Worm (Caenorhabditis elegans) whole organism, L1 larva: Measurements from ENCODE around the gene C18D4.4.

ENCODE experiments used
- alr-1 ChIP-seq: fragments of 200-800 bp; sonication (Bioruptor generic); optimal IDR thresholded peaks from 2 replicates; lab custom pipeline; 2018; ENCODE audit warnings: borderline replicate concordance, mild to moderate bottlenecking, missing genetic modification characterization, missing compliant biosample characterization
- aly-2 ChIP-seq: fragments of 150-350 bp; optimal IDR thresholded peaks from 2 replicates; lab custom pipeline; 2014; ENCODE audit warnings: missing biosample characterization, missing genetic modification characterization
- ceh-63 ChIP-seq: fragments of 200-800 bp; sonication (Bioruptor generic); optimal IDR thresholded peaks from 2 replicates; lab custom pipeline; 2018; ENCODE audit warnings: mild to moderate bottlenecking, missing genetic modification characterization, missing compliant biosample characterization
- ceh-8 ChIP-seq: fragments of 200-800 bp; sonication (Bioruptor generic); optimal IDR thresholded peaks from 2 replicates; lab custom pipeline; 2018; ENCODE audit warnings: mild to moderate bottlenecking, missing genetic modification characterization, moderate library complexity, missing compliant biosample characterization
- ces-1 ChIP-seq: fragments of 150-350 bp; optimal IDR thresholded peaks from 2 replicates; lab custom pipeline; 2014; ENCODE audit warnings: missing biosample characterization, missing genetic modification reagents, missing genetic modification characterization
- efl-1 ChIP-seq, 4 experiments: fragments of 150-350 bp; optimal IDR thresholded peaks in 3 of 4; peaks in 1 of 4; 1 replicate in 1 of 4; 2 replicates in 3 of 4; lab custom pipeline; 2014; ENCODE audit warnings: missing biosample characterization in 2 of 4, missing genetic modification characterization in 2 of 4, missing genetic modification reagents in 2 of 4
- efl-3 ChIP-seq: fragments of 200-800 bp; sonication (Bioruptor generic); optimal IDR thresholded peaks from 2 replicates; lab custom pipeline; 2018; ENCODE audit warnings: mild to moderate bottlenecking, missing genetic modification characterization, missing compliant biosample characterization
- fkh-8 ChIP-seq: sonication (generic microtip); optimal IDR thresholded peaks from 2 replicates; lab custom pipeline; 2016; ENCODE audit warnings: mild to moderate bottlenecking, missing genetic modification characterization, missing compliant biosample characterization
- grh-1 ChIP-seq: fragments of 200-800 bp; sonication (Bioruptor generic); IDR thresholded peaks from 2 replicates; pipeline ENCODE4 v1.3.6; 2022; ENCODE audit warnings: missing genetic modification reagents, missing genetic modification characterization, missing compliant biosample characterization
- hlh-4 ChIP-seq: sonication (generic microtip); optimal IDR thresholded peaks from 2 replicates; lab custom pipeline; 2016; ENCODE audit warnings: mild to moderate bottlenecking, missing genetic modification characterization, missing compliant biosample characterization
- lin-14 ChIP-seq: fragments of 200-800 bp; sonication (Bioruptor generic); optimal IDR thresholded peaks from 2 replicates; lab custom pipeline; 2018; ENCODE audit warnings: mild to moderate bottlenecking, missing genetic modification characterization, moderate library complexity, missing compliant biosample characterization
- lin-15B ChIP-seq: fragments of 150-350 bp; sonication (generic microtip); optimal IDR thresholded peaks from 3 replicates; lab custom pipeline; 2014; ENCODE audit warnings: missing biosample characterization, missing genetic modification characterization
- lir-3 ChIP-seq: sonication (generic microtip); optimal IDR thresholded peaks from 2 replicates; lab custom pipeline; 2016; ENCODE audit warnings: mild to moderate bottlenecking, missing genetic modification characterization, moderate library complexity, missing compliant biosample characterization; ENCODE audit not compliant: poor library complexity
- mep-1 ChIP-seq: fragments of 150-350 bp; optimal IDR thresholded peaks from 2 replicates; lab custom pipeline; 2014; ENCODE audit warnings: missing biosample characterization, missing genetic modification characterization
- nhr-11 ChIP-seq: fragments of 150-350 bp; optimal IDR thresholded peaks from 2 replicates; lab custom pipeline; 2014; ENCODE audit warnings: missing biosample characterization, missing genetic modification characterization
- nhr-20 ChIP-seq: sonication (generic microtip); optimal IDR thresholded peaks from 2 replicates; lab custom pipeline; 2016; ENCODE audit warnings: mild to moderate bottlenecking, missing genetic modification characterization, missing compliant biosample characterization
- nhr-47 ChIP-seq: sonication (generic microtip); optimal IDR thresholded peaks from 2 replicates; lab custom pipeline; 2016; ENCODE audit warnings: mild to moderate bottlenecking, missing genetic modification characterization, moderate library complexity, missing compliant biosample characterization
- nhr-85 ChIP-seq: sonication (generic microtip); peaks from one replicate; lab custom pipeline; 2016; ENCODE audit warnings: missing genetic modification characterization, inconsistent platforms, missing compliant biosample characterization
- nhr-90 ChIP-seq: sonication (generic microtip); optimal IDR thresholded peaks from 2 replicates; lab custom pipeline; 2016; ENCODE audit warnings: mild to moderate bottlenecking, missing genetic modification characterization, missing compliant biosample characterization; ENCODE audit not compliant: poor library complexity
- pax-3 ChIP-seq: fragments of 200-800 bp; sonication (Bioruptor generic); optimal IDR thresholded peaks from 2 replicates; lab custom pipeline; 2018; ENCODE audit warnings: mild to moderate bottlenecking, missing genetic modification characterization, moderate library complexity, missing compliant biosample characterization
- snpc-4 ChIP-seq: fragments of 150-350 bp; optimal IDR thresholded peaks from 2 replicates; lab custom pipeline; 2014; ENCODE audit warnings: missing biosample characterization, missing genetic modification characterization
- snu-23 ChIP-seq: sonication (generic microtip); optimal IDR thresholded peaks from 2 replicates; lab custom pipeline; 2016; ENCODE audit warnings: missing genetic modification characterization, missing compliant biosample characterization
- sox-4 ChIP-seq: sonication (generic microtip); optimal IDR thresholded peaks from 2 replicates; lab custom pipeline; 2016; ENCODE audit warnings: missing genetic modification characterization, missing compliant biosample characterization
- tlp-1 ChIP-seq: fragments of 150-350 bp; optimal IDR thresholded peaks from 2 replicates; lab custom pipeline; 2014; ENCODE audit warnings: missing biosample characterization, missing genetic modification characterization
- unc-130 ChIP-seq: fragments of 150-350 bp; optimal IDR thresholded peaks from 2 replicates; lab custom pipeline; 2017; ENCODE audit warnings: missing biosample characterization, missing genetic modification characterization, inconsistent platforms
- unc-98 ChIP-seq: fragments of 200-800 bp; sonication (Bioruptor generic); IDR thresholded peaks from 2 replicates; pipeline ENCODE4 v1.3.6; 2022; ENCODE audit warnings: missing genetic modification characterization, missing compliant biosample characterization
- vab-15 ChIP-seq: sonication (generic microtip); optimal IDR thresholded peaks from 2 replicates; lab custom pipeline; 2017; ENCODE audit warnings: missing genotype, mild to moderate bottlenecking, missing genetic modification characterization, missing compliant biosample characterization
- xbp-1 ChIP-seq: sonication (generic microtip); optimal IDR thresholded peaks from 2 replicates; lab custom pipeline; 2016; ENCODE audit warnings: missing genetic modification characterization, missing compliant biosample characterization
- zag-1 ChIP-seq: fragments of 150-350 bp; optimal IDR thresholded peaks from 2 replicates; lab custom pipeline; 2014; ENCODE audit warnings: missing biosample characterization, missing genetic modification characterization
- zip-4 ChIP-seq: fragments of 200-800 bp; sonication (Bioruptor generic); optimal IDR thresholded peaks from 2 replicates; lab custom pipeline; 2018; ENCODE audit warnings: mild to moderate bottlenecking, missing genetic modification characterization, moderate library complexity, missing compliant biosample characterization
- ztf-11 ChIP-seq, 2 experiments: sonication (generic microtip); optimal IDR thresholded peaks; 2 replicates each; lab custom pipeline; 2016 to 2017; ENCODE audit warnings: missing genetic modification characterization in 2 of 2, missing biosample characterization in 1 of 2, missing compliant biosample characterization in 1 of 2
- ztf-4 ChIP-seq: fragments of 150-350 bp; optimal IDR thresholded peaks from 2 replicates; lab custom pipeline; 2014; ENCODE audit warnings: missing biosample characterization, missing genetic modification characterization

Gene C18D4.4

DNA sequence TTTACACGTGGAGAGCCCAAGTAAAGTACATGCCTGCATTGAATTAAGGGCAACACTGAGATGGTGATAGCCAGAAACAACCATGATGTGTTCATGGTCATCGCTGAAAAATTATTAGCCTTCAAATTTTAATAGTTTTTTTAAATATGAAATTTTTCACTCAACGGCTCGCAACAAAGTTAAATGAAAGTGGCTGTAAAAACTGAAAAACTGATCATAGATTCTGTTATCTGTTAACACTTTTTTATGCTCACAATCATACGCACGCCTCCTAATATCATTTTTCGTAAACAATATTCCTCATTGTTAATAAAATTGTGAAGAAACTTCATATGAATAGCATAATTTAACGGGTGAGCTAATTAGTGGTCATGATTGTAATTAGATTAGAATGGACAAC lies at the start of gene C18D4.4:
C18D4.4 (minus strand) TSS at position 101 of the 400 bp plus-strand sequence.
- TF ChIP-seq lir-3 (tag; lab: Kevin White, UChicago), result no peak
- no peak for TF ChIP-seq tlp-1 (tag; lab: Kevin White, UChicago)
- TF ChIP-seq hlh-4 (tag; lab: Kevin White, UChicago), result no peak
- TF ChIP-seq lin-14 (GFP tag; lab: Kevin White, UChicago), result no peak
- no peak for TF ChIP-seq nhr-47 (tag; lab: Kevin White, UChicago)
- TF ChIP-seq pax-3 (tag; lab: Kevin White, UChicago), result no peak
- TF ChIP-seq ceh-8, result no peak
- TF ChIP-seq efl-3 (GFP tag; lab: Kevin White, UChicago), result no peak
- TF ChIP-seq, all 84 proteins: peak for 0

DNA sequence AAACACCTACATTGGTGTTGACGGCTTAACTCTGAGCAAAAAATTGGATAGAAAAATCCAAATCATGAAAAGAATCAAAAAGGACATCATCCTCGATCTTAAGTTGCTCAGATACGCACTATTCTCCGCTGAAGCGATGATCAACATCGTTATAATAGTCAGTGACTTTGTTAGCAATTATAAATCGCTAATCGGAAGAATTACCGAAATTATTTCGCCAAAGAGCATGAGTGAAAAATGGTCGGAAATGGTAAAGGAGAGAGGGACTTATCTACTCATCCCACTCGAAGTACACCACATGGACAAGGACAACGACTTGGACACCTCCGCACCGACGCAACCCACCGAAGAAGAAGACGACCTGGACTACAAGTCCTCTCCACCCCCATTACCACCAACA lies 48.7 kb upstream of the C18D4.4 start:
- no peak for TF ChIP-seq efl-1 (optimal IDR thresholded peaks at IDR 0.05; lab: Kevin White, UChicago)
- peak in 1 of 2 experiments; percentile 63 for TF ChIP-seq efl-1 (GFP tag; optimal IDR thresholded peaks at IDR 0.05 in 1 of 2; lab: Kevin White, UChicago)
- TF ChIP-seq lin-15B (tag; lab: Kevin White, UChicago), result no peak

DNA sequence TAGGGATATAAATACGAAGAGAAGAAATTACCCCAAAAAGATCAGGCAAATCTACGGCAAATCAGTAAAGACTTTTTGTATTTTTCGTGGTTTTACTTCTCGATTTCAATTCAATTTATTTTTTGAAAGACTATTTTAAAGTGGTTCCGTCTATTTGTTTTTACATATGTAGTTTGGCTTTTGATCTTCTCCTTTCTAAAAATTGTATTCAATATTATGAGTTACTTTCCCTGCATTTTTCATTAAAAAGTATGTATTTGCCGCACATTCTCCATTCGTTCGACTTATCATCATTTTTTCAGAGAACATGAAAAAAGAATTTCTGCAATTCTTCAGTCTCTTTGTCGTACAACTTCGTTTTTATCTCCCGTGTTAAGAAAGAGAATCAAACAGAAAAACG lies 35.5 kb upstream of the C18D4.4 start, which contains the start of gene C38D9.2:
C38D9.2 (plus strand) TSS at position 301 of the 400 bp plus-strand sequence.
- TF ChIP-seq fkh-8 (no peak), zip-4 (GFP tag; lab: Kevin White, UChicago) (no peak), efl-1 (optimal IDR thresholded peaks at IDR 0.05; lab: Kevin White, UChicago) (no peak), efl-1 (GFP tag; optimal IDR thresholded peaks at IDR 0.05 in 1 of 2; lab: Kevin White, UChicago) (no peak), nhr-11 (no peak), nhr-85 (tag; lab: Kevin White, UChicago) (no peak), zag-1 (no peak), lin-15B (tag; lab: Kevin White, UChicago) (no peak)

DNA sequence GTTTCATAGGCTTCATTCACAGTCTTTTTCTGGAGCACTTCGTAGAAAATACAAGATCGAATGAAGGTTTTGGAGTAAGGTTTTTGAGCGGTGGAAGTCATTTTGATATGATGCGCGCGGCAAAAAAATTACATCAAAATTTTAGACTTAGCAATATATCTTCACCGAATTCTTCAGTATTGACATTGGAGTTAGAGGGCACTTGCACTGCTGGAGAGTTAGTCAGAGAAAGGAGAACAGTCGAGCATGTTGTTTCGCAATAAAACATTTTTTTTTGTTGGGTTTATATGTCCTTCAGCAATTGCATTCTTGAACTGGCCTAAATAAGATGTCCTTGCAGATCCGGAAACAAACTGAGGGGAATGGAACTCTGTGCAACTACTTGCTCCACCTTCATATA lies 34.6 kb upstream of the C18D4.4 start, which contains the start of gene fbxa-171:
fbxa-171 (minus strand) TSS at position 101 of the 400 bp plus-strand sequence.
- no peak for TF ChIP-seq nhr-90
- TF ChIP-seq snpc-4 (tag; lab: Kevin White, UChicago), result no peak
- TF ChIP-seq efl-1 (optimal IDR thresholded peaks at IDR 0.05; lab: Kevin White, UChicago), result no peak
- TF ChIP-seq efl-1 (GFP tag; optimal IDR thresholded peaks at IDR 0.05 in 1 of 2; lab: Kevin White, UChicago), result peak in 1 of 2 experiments; percentile 7

DNA sequence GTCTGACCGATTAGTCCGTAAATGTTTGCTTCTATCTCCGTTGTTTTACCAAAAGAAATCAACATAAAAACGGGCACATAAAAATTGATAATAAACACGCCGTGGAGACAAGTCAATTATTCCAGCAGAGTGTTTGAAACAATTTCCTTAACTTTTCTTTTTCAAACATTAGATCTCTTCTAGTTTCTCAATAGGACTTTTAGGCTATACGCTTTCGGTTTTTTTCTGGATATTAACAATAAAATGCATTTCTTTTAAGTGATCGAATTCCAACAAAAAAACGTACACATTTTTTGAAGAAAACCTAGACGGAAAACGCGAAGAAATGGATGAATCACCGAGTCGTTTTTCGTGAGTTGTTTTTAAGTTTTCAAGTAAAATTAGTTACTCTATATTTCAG lies 27.6 kb upstream of the C18D4.4 start, which contains the start of gene fbxa-172:
fbxa-172 (plus strand) TSS at position 301 of the 400 bp plus-strand sequence.
- TF ChIP-seq lir-3 (tag; lab: Kevin White, UChicago), result no peak
- no peak for TF ChIP-seq ces-1 (GFP tag; lab: Kevin White, UChicago)

DNA sequence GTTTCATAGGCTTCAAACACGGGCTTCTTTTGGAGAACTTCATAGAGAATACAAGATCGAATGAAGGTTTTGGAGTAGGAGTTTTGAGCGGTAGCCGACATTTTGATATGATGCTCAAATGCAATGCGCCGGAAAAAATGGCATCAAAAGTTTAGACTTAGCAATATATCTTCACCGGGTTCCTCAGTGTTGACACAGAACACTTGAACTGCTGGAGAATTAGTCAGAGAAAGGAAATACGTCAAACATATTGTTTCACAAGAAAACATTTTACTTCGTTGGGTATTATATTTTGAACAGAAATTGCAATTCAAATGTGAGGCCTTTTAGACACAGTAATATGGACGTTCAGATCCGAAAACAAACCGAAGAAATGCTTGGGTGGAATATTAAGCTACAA lies 27.1 kb upstream of the C18D4.4 start, which contains the start of gene fbxa-174:
fbxa-174 (minus strand) TSS at position 101 of the 400 bp plus-strand sequence.
- TF ChIP-seq unc-98 (GFP tag; lab: Robert Waterston, UW) (no peak), nhr-20 (tag; lab: Kevin White, UChicago) (no peak), mep-1 (no peak), nhr-90 (no peak), vab-15 (tag; lab: Kevin White, UChicago) (no peak)

DNA sequence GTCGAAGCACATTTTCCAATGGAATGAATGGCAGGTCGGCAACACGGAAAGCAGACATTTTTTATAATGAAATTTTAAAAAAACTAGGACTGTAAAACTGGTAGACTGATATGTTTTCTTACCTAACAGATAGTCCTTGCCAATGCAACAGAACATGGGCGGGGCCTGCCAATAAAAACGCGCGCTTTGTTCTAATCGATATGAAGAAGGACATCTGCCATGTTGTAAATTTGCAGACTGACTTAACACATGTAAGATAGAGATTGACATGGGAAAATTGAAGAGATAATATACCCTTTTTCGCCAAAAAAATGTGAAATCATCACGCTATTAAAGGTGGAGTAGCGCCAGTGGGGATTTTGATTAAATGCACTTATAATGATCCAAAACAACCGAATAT lies 21.4 kb upstream of the C18D4.4 start, which contains the start of gene C38D9.8:
C38D9.8 (minus strand) TSS at position 101 of the 400 bp plus-strand sequence.
- TF ChIP-seq aly-2 (tag; lab: Kevin White, UChicago), result no peak
- no peak for TF ChIP-seq ceh-63 (GFP tag; lab: Kevin White, UChicago)
- TF ChIP-seq nhr-90, result no peak
- TF ChIP-seq mep-1, result no peak
- TF ChIP-seq sox-4, result no peak
- no peak for TF ChIP-seq ztf-4 (tag; lab: Kevin White, UChicago)
- no peak for TF ChIP-seq grh-1 (GFP tag; lab: Robert Waterston, UW)
- no peak for TF ChIP-seq nhr-20 (tag; lab: Kevin White, UChicago)
- TF ChIP-seq tlp-1 (tag; lab: Kevin White, UChicago), result no peak
- no peak for TF ChIP-seq ces-1 (GFP tag; lab: Kevin White, UChicago)
- TF ChIP-seq alr-1, result no peak
- no peak for TF ChIP-seq fkh-8
- TF ChIP-seq snu-23, result no peak
- TF ChIP-seq nhr-11, result no peak
- no peak for TF ChIP-seq xbp-1 (tag; lab: Kevin White, UChicago)
- TF ChIP-seq ztf-11 (tag; optimal IDR thresholded peaks at IDR 0.05; lab: Kevin White, UChicago), result no peak
- TF ChIP-seq unc-130, result no peak
